Worm (Caenorhabditis elegans): ENCODE measurements around the gene Y6E2A.10.
"Not testable (repeated sequence)": the region's sequence is repeated elsewhere in the genome, so short reads cannot be mapped to it uniquely, and the experiment has no call there.

Gene Y6E2A.10

DNA sequence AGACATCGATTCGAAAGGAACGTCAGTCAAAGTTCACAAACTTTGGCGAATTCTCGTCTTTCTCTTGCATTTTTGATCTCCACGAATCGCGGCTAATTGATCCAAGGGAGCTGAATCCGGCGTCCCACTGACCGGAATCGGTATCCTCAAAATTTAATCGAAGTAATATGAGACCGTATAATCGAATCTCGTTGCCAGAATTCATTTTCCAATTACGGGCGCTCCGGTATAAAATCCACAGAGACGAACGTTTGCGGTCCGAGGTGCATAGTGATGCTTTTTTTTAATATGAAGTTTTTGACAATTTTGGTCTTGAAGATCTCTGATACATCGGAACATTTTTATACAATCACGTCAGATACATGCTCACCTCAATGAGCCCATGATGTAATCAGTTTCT is 27.3 kb upstream of the Y6E2A.10 start:
- peak; percentile 92 for TF ChIP-seq aha-1 (tag)
- TF ChIP-seq dmd-9 (GFP tag; IDR thresholded peaks at IDR 0.05): no peak

DNA sequence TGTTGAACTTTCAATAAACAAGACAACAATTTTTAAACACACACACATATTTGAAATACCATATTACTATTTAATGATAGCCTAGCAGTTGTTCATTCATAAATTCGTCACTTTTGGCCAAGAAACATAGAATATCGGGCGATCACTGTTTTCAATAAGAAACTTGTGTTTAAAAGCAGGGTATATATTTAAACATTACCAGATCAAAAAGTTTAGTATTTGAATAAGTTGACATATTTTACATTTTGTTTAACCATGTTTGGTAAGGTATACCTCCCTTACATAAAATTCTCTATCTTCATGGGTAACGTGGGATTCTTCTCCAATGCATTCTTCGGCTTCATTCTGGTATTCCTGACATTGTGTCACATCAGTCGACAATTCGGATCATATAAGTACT is 24.4 kb upstream of the Y6E2A.10 start, which contains the start of gene str-8:
TSS of gene str-8 (plus strand) at position 301 of the 400 bp plus-strand sequence.
- not testable (repeated sequence) for TF ChIP-seq D1046.2 (GFP tag; IDR thresholded peaks at IDR 0.05); arid-1 (GFP tag; conservative IDR thresholded peaks at IDR 0.05); egl-43 (GFP tag; IDR thresholded peaks at IDR 0.05)

DNA sequence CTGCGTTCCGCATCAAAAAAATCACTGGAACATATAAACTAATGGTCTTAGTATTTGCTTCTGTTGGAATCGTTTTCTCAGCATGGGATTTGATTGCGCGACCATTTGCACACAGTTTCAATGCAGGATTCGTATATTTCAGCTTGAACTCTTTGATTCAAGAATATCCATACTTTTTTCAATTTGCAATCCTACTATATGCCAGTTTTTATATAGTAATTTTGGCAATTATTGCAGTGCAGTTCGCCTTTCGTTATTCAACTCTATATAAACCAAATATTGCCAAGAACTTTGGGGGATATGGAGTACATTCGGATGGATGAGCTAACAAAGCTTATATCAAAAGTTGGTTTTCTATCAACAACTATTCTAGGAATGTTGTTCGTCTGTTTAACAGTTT is 22.6 kb upstream of the Y6E2A.10 start, which contains the start of gene str-5:
TSS of gene str-5 (plus strand) at position 301 of the 400 bp plus-strand sequence.
- TF ChIP-seq fos-1 (tag; optimal IDR thresholded peaks at IDR 0.05); Y75B8A.6 (GFP tag; IDR thresholded peaks at IDR 0.05); zip-2 (tag; optimal IDR thresholded peaks at IDR 0.05): not testable (repeated sequence)

DNA sequence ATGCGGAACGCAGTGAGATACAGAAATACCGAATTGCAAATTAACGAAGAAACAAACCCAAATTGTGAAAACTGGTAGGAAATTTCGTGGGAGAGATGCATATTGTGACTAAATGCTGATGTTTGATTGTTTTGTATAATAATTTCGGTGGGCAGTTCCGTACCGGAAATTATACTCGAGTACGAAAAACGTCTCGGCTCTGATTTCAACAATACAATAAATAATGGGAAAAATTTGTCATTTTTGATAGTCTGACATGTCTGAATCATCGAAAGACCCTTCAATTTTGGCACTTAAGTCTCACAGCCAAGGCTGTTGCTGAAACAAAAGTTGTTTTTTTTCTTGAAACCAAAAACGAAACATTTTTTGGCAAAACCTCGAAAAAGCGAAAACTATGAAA is 21.7 kb upstream of the Y6E2A.10 start, which contains the start of gene str-43:
TSS of gene str-43 (minus strand) at position 101 of the 400 bp plus-strand sequence.
- TF ChIP-seq vab-7 (GFP tag; IDR thresholded peaks at IDR 0.05) (no peak), hmg-1.1 (GFP tag; IDR thresholded peaks at IDR 0.05) (no peak), nhr-102 (tag; optimal IDR thresholded peaks at IDR 0.05) (no peak), lsy-2 (tag; optimal IDR thresholded peaks at IDR 0.05) (no peak), ceh-32 (tag; optimal IDR thresholded peaks at IDR 0.05; ENCODE audit: poor library complexity) (no peak), unc-130 (GFP tag; optimal IDR thresholded peaks at IDR 0.05) (no peak), mxl-2 (GFP tag; conservative IDR thresholded peaks at IDR 0.05) (no peak), T26A8.4 (GFP tag; IDR thresholded peaks at IDR 0.05) (no peak), F26F4.8 (GFP tag; conservative IDR thresholded peaks at IDR 0.05) (no peak), pqm-1 (tag; optimal IDR thresholded peaks at IDR 0.05) (no peak), zip-2 (tag; optimal IDR thresholded peaks at IDR 0.05) (no peak), F37D6.2 (tag; optimal IDR thresholded peaks at IDR 0.05) (no peak), F44E2.7 (GFP tag; IDR thresholded peaks at IDR 0.05) (no peak), egl-27 (tag; optimal IDR thresholded peaks at IDR 0.05) (no peak)

DNA sequence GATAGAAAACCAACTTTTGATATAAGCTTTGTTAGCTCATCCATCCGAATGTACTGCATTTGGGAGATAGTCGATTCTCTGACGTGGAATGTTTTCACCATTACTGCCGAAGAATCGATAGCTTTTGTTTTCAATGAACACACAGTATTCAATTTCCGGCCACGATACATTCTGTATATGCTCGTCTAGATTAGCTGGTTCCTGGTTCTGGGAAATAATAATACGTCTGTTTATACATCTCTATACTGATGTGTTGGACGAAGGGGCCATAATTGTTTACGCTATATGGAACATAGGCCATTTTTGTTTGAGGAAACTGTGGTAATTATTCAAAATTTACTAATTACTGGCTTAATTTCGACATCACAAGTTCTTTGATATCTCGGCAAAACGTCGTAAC is 19.8 kb upstream of the Y6E2A.10 start, which contains the start of gene str-6:
TSS of gene str-6 (minus strand) at position 101 of the 400 bp plus-strand sequence.
- TF ChIP-seq Y48G9A.11 (GFP tag; IDR thresholded peaks at IDR 0.05): no peak
- TF ChIP-seq lin-29 (GFP tag; IDR thresholded peaks at IDR 0.05): no peak
- no peak for TF ChIP-seq mdt-29 (GFP tag; IDR thresholded peaks at IDR 0.05)

DNA sequence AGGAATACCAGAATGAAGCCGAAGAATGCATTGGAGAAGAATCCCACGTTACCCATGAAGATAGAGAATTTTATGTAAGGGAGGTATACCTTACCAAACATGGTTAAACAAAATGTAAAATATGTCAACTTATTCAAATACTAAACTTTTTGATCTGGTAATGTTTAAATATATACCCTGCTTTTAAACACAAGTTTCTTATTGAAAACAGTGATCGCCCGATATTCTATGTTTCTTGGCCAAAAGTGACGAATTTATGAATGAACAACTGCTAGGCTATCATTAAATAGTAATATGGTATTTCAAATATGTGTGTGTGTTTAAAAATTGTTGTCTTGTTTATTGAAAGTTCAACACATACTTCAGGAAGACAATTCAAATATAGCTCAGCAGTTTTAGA is 18.0 kb upstream of the Y6E2A.10 start, which contains the start of gene T23D5.8:
TSS of gene T23D5.8 (minus strand) at position 101 of the 400 bp plus-strand sequence.
- TF ChIP-seq Y5F2A.4 (GFP tag; optimal IDR thresholded peaks at IDR 0.05); vab-7 (GFP tag; IDR thresholded peaks at IDR 0.05); ZK337.2 (GFP tag; IDR thresholded peaks at IDR 0.05): not testable (repeated sequence)

DNA sequence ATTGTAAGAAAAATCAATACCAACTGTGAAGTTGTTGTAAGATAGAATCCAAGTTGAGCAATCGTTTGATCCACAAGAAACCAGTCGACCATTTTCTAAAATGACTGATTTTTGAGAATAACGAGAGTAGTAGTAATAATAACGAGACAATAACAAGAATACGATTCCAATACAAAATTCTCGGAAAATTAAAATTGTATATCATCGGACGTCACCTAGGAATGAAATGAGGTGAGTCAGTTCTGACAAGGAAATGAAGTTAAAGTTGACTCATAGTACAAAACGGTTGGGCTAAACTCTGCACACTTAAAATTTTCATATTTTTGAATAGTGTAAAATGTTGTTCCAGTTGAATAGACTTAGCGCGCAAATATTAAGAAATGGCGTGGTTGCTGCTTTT is 14.0 kb upstream of the Y6E2A.10 start, which contains the start of gene str-19:
TSS of gene str-19 (minus strand) at position 101 of the 400 bp plus-strand sequence.
- not testable (repeated sequence) for TF ChIP-seq ceh-32 (tag; optimal IDR thresholded peaks at IDR 0.05; ENCODE audit: poor library complexity); F49E8.2 (tag; optimal IDR thresholded peaks at IDR 0.05; ENCODE audit: borderline replicate concordance); ZK546.5 (tag; optimal IDR thresholded peaks at IDR 0.05)

All from whole organism, L4 larva.